Worm (Caenorhabditis elegans) whole organism, L1 larva: ENCODE results near the gene nhr-219.

Source experiments
- egl-27 ChIP-seq, 2 experiments: fragments of 150-350 bp in 1 of 2; sonication (generic microtip); optimal IDR thresholded peaks; 3 replicates each; lab custom pipeline; 2017 to 2018; ENCODE audit warnings: missing biosample characterization in 2 of 2, missing genetic modification characterization in 2 of 2, missing genetic modification reagents in 2 of 2
- nhr-11 ChIP-seq: fragments of 150-350 bp; optimal IDR thresholded peaks from 2 replicates; lab custom pipeline; 2014; ENCODE audit warnings: missing biosample characterization, missing genetic modification characterization
- zag-1 ChIP-seq: fragments of 150-350 bp; optimal IDR thresholded peaks from 2 replicates; lab custom pipeline; 2014; ENCODE audit warnings: missing biosample characterization, missing genetic modification characterization

ce11 chrV:8936791-8937475 lies 29.1 kb downstream of the nhr-219 start:
- TF ChIP-seq egl-27 (tag; optimal IDR thresholded peaks at IDR 0.05; lab: Kevin White, UChicago): no peak
- TF ChIP-seq zag-1 (tag; lab: Kevin White, UChicago): no peak
- no peak for TF ChIP-seq nhr-11 (tag; lab: Kevin White, UChicago)
